Fruit fly (Drosophila melanogaster): ENCODE data around the gene CG9270.

CG9270 gene

DNA sequence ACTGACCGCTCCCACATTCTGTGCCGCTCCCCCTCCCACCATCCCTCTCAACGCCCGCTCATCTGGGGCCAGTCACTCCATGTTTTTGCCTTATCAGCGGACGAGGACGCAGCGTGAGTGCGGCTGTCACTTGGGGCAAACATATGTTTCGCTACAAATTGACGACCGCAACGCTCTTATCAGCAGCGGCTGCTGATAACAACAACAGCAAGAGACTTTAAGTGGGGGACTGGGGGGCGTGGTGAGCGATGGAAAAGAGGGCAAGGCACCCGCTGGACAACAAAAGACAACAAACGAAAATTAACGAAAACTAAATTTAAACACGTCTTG lies 2.1 kb upstream of the CG9270 start:
- TF ChIP-seq EcR (GFP tag; optimal IDR thresholded peaks at IDR 0.05), result peak; percentile 58 to 79
- TF ChIP-seq psq (optimal IDR thresholded peaks at IDR 0.05), result no peak

dm6 chr2L:20935338-20936060 lies 1.6 kb upstream of the CG9270 start:
- TF ChIP-seq Dll (optimal IDR thresholded peaks at IDR 0.05) (no peak), psq (optimal IDR thresholded peaks at IDR 0.05) (no peak), usp (GFP tag; optimal IDR thresholded peaks at IDR 0.05) (no peak), CG8478 (optimal IDR thresholded peaks at IDR 0.05) (no peak), pan (optimal IDR thresholded peaks at IDR 0.05) (no peak), EcR (GFP tag; optimal IDR thresholded peaks at IDR 0.05) (no peak)

- TF ChIP-seq pan (optimal IDR thresholded peaks at IDR 0.05), result no peak
- TF ChIP-seq psq (optimal IDR thresholded peaks at IDR 0.05), result no peak
- no peak for TF ChIP-seq EcR (GFP tag; optimal IDR thresholded peaks at IDR 0.05)
- no peak for TF ChIP-seq CG8478 (optimal IDR thresholded peaks at IDR 0.05)
- TF ChIP-seq usp (GFP tag; optimal IDR thresholded peaks at IDR 0.05), result no peak
- TF ChIP-seq Dll (optimal IDR thresholded peaks at IDR 0.05), result no peak
Observed at dm6 chr2L:20934678-20935077, 765 bp upstream of the CG9270 start.

- TF ChIP-seq usp (GFP tag; optimal IDR thresholded peaks at IDR 0.05) (no peak), psq (optimal IDR thresholded peaks at IDR 0.05) (no peak), Dll (optimal IDR thresholded peaks at IDR 0.05) (no peak), CG8478 (optimal IDR thresholded peaks at IDR 0.05) (no peak), pan (optimal IDR thresholded peaks at IDR 0.05) (no peak), EcR (GFP tag; optimal IDR thresholded peaks at IDR 0.05) (no peak)
Observed at dm6 chr2L:20927653-20928052, 6.3 kb downstream of the CG9270 start, which contains the start of gene Nthl1. Gene Nthl1 (minus strand): TSS chr2L:20927860.

DNA sequence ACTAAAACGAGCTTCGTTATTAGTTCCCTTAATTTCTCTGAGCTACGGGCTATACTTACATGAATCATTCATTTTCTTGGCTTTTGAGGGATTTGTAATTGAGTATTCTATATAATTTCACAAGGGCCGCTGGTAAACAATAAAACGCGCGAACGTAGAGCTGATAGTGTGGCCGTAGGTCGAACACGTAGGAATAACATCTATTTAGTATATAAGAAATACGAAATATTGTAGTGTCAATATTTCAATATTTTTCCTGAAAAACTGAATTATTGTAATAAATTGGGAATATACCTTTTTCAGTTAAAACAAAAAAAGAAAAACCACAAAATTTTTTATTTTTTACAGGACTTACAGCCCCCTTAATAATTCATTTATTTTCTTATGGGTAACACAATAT lies 7.9 kb downstream of the CG9270 start, which contains the start of gene RPA2:
Gene RPA2 (minus strand): TSS at position 173 of the 400 bp plus-strand sequence.
- no peak for TF ChIP-seq EcR (GFP tag; optimal IDR thresholded peaks at IDR 0.05)
- TF ChIP-seq CG8478 (optimal IDR thresholded peaks at IDR 0.05), result no peak
- TF ChIP-seq usp (GFP tag; optimal IDR thresholded peaks at IDR 0.05), result no peak
- no peak for TF ChIP-seq Dll (optimal IDR thresholded peaks at IDR 0.05)
- no peak for TF ChIP-seq pan (optimal IDR thresholded peaks at IDR 0.05)
- no peak for TF ChIP-seq psq (optimal IDR thresholded peaks at IDR 0.05)

DNA sequence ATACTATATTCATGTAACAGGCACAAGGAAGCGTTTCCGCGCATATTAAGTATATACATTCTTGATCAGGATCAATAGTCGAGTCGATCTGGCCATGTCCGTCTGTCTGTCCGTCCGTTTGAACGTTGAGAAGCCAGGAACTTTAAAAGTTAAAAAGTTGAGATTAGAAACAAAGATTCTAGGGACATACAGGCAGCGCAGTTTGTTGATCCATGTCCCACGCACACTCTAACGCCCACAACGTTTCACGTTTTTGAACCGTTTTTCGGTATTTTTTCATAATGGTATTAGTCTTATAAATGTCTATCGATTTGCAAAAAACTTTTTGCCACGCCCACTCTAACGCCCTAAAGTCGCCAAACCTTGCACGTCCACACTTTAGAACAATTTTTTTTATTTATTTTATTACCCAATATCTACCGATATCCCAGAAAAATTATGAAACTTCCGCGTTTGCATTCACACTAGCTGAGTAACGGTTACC lies 10.8 kb downstream of the CG9270 start:
- TF ChIP-seq CG8478 (optimal IDR thresholded peaks at IDR 0.05) (no peak), usp (GFP tag; optimal IDR thresholded peaks at IDR 0.05) (no peak), EcR (GFP tag; optimal IDR thresholded peaks at IDR 0.05) (no peak), psq (optimal IDR thresholded peaks at IDR 0.05) (no peak), Dll (optimal IDR thresholded peaks at IDR 0.05) (no peak), pan (optimal IDR thresholded peaks at IDR 0.05) (no peak)

- TF ChIP-seq CG8478 (optimal IDR thresholded peaks at IDR 0.05) (no peak), pan (optimal IDR thresholded peaks at IDR 0.05) (no peak), EcR (GFP tag; optimal IDR thresholded peaks at IDR 0.05) (peak; percentile 57 to 58)
Observed at dm6 chr2L:20922196-20923087, 11.5 kb downstream of the CG9270 start, which contains the start of gene Mtp. Gene Mtp (minus strand): TSS chr2L:20922876.

dm6 chr2L:20918733-20919132 lies 15.2 kb downstream of the CG9270 start, which contains the start of the genes CG43739 and sky:
Gene CG43739 (minus strand): TSS chr2L:20918931.
Gene sky (minus strand): TSS chr2L:20918931.
- TF ChIP-seq usp (GFP tag; optimal IDR thresholded peaks at IDR 0.05) (no peak), psq (optimal IDR thresholded peaks at IDR 0.05) (no peak), CG8478 (optimal IDR thresholded peaks at IDR 0.05) (no peak), pan (optimal IDR thresholded peaks at IDR 0.05) (no peak), Dll (optimal IDR thresholded peaks at IDR 0.05) (no peak), EcR (GFP tag; optimal IDR thresholded peaks at IDR 0.05) (no peak)

DNA sequence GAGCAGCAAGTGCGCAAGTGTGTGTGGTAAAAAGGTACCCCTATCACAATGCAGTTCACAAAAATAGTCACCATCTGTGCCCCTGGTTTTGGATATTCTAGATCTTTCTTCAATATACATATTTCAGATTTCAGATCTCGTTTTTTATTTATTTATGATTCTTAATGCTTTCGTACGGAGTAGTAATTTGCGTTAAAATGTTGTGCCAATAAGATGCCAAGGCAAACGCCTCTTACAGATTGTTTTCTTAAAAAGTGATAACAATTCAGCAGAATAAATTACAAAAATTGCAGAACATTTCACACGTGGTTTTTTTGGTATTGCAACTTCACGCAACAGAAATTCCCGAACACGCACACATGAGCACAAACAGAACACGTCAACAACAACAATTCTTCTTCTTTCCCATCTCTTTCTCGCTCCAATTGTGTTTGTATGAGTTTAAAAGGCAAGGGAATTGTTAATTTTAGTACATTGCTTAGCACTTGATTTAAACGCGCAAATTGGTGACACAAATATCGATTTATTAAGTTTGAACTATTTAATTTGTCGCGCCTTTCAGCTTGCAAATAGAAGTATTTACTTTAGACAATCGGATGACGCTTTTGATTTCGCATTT lies 15.7 kb downstream of the CG9270 start:
- TF ChIP-seq Dll (optimal IDR thresholded peaks at IDR 0.05), result no peak
- no peak for TF ChIP-seq pan (optimal IDR thresholded peaks at IDR 0.05)
- TF ChIP-seq usp (GFP tag; optimal IDR thresholded peaks at IDR 0.05), result no peak
- no peak for TF ChIP-seq psq (optimal IDR thresholded peaks at IDR 0.05)
- TF ChIP-seq EcR (GFP tag; optimal IDR thresholded peaks at IDR 0.05), result no peak
- no peak for TF ChIP-seq CG8478 (optimal IDR thresholded peaks at IDR 0.05)

DNA sequence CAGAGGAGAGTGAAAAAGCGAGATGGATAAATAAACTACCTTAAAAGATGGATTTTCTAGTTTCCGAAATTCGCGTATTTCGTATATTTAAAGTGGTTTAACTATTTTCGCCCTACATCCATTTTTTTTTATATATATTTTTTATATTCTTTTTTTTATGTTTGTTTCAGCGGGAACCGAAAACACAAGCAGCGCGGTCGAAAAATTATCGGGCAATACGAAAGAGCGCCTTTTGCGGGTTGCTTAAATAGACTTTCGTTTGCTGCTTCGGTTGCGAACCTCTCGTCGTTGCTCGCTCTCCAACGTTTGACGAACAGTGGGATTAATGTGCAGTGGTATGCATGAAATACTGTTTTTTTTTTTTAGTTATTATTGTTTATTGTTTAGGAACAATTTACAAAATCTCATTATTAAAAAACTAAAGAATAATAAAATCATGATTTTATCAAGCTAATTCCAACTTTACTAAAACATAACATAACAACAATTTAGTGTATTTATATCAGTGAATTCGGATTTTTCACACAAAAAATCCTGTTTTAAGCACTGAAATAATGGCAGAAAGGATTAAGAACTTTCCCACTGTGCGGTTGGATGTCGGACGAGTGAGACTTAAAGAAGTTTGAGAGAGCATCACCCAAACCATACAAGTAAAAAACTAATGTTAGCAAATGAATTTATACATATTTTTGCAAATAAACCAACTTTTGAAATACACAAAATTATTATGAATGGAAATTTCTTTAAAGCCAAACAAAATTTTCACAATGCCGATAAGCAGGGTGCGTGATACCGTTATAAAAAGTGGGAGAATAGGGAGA lies 16.5 kb downstream of the CG9270 start:
- TF ChIP-seq pan (optimal IDR thresholded peaks at IDR 0.05) (no peak), EcR (GFP tag; optimal IDR thresholded peaks at IDR 0.05) (no peak), psq (optimal IDR thresholded peaks at IDR 0.05) (no peak), usp (GFP tag; optimal IDR thresholded peaks at IDR 0.05) (no peak), Dll (optimal IDR thresholded peaks at IDR 0.05) (no peak), CG8478 (optimal IDR thresholded peaks at IDR 0.05) (no peak)

- TF ChIP-seq usp (GFP tag; optimal IDR thresholded peaks at IDR 0.05), result no peak
- no peak for TF ChIP-seq pan (optimal IDR thresholded peaks at IDR 0.05)
- no peak for TF ChIP-seq CG8478 (optimal IDR thresholded peaks at IDR 0.05)
- no peak for TF ChIP-seq Dll (optimal IDR thresholded peaks at IDR 0.05)
- TF ChIP-seq psq (optimal IDR thresholded peaks at IDR 0.05), result no peak
- no peak for TF ChIP-seq EcR (GFP tag; optimal IDR thresholded peaks at IDR 0.05)
Observed at dm6 chr2L:20916672-20917209, 17.2 kb downstream of the CG9270 start.

All from whole organism.